Fruit fly (Drosophila melanogaster): Measurements from ENCODE around the gene CG32091.

CG32091 gene

DNA sequence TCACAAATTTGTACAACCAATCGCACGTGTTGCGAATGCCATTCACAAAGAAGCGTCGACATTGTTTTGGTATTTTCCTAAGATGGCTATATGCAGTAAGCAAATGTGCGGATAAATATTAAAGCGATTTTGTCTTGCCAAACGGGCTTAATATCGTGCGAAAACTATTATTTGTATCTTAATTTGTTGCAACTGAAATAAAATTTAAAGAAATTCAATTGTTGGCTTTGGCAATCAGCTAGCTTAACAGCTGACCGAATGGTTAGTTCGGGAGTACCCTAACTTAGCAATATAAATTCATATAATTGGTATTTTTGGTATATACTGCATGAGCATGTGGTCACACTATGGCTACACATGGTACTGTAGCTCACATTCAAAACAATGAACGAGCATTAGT, 17.2 kb downstream of the CG32091 start, which contains the start of the genes RIOK1 and Polr3H (continued):
- no peak for TF ChIP-seq Kr (GFP tag; optimal IDR thresholded peaks at IDR 0.05)
- 0 out of 2 replicates have a peak, but pooled peaks have one; percentile 5 for TF ChIP-seq wdn (GFP tag; IDR thresholded peaks at IDR 0.05)
- peak; percentile 56 for TF ChIP-seq Dp (GFP tag; optimal IDR thresholded peaks at IDR 0.05)
- TF ChIP-seq fd96Cb (tag; optimal IDR thresholded peaks at IDR 0.05), result peak; percentile 35
- TF ChIP-seq CG10274 (GFP tag; optimal IDR thresholded peaks at IDR 0.05), result no peak
- TF ChIP-seq Meics (GFP tag; optimal IDR thresholded peaks at IDR 0.05), result peak; percentile 64
- peak; percentile 83 for TF ChIP-seq mam (GFP tag; optimal IDR thresholded peaks at IDR 0.05)
- TF ChIP-seq z (GFP tag; IDR thresholded peaks at IDR 0.05), result no peak
- TF ChIP-seq CG8944 (GFP tag; optimal IDR thresholded peaks at IDR 0.05), result peak; percentile 74
- no peak for TF ChIP-seq Dfd (GFP tag; optimal IDR thresholded peaks at IDR 0.05)
- TF ChIP-seq wor (GFP tag; IDR thresholded peaks at IDR 0.05), result no peak
- no peak for TF ChIP-seq CG10431 (GFP tag; optimal IDR thresholded peaks at IDR 0.05)
- TF ChIP-seq CG32532 (GFP tag; IDR thresholded peaks at IDR 0.05), result peak; percentile 78
- no peak for TF ChIP-seq pan (optimal IDR thresholded peaks at IDR 0.05)
- TF ChIP-seq pan (GFP tag; optimal IDR thresholded peaks at IDR 0.05 in 1 of 2, IDR thresholded peaks at IDR 0.05 in 1 of 2), result peak in 1 of 2 experiments; percentile 68
- TF ChIP-seq bsh (GFP tag; optimal IDR thresholded peaks at IDR 0.05), result no peak
- TF ChIP-seq sima (GFP tag; optimal IDR thresholded peaks at IDR 0.05), result no peak
- TF ChIP-seq Xbp1 (GFP tag; optimal IDR thresholded peaks at IDR 0.05), result peak; percentile 79
- peak; percentile 36 for TF ChIP-seq Six4 (GFP tag; optimal IDR thresholded peaks at IDR 0.05)
- no peak for TF ChIP-seq CG6854 (GFP tag; optimal IDR thresholded peaks at IDR 0.05)
- no peak for TF ChIP-seq danr (GFP tag; IDR thresholded peaks at IDR 0.05)
- TF ChIP-seq eve (GFP tag; optimal IDR thresholded peaks at IDR 0.05), result no peak
- peak; percentile 38 for TF ChIP-seq jumu (GFP tag; optimal IDR thresholded peaks at IDR 0.05)
- TF ChIP-seq sim (GFP tag; IDR thresholded peaks at IDR 0.05), result no peak
- no peak for TF ChIP-seq ham (GFP tag; IDR thresholded peaks at IDR 0.05)
- peak in 1 of 2 experiments; percentile 63 for TF ChIP-seq Hr51 (GFP tag; optimal IDR thresholded peaks at IDR 0.05)
- TF ChIP-seq Spps (tag; optimal IDR thresholded peaks at IDR 0.05), result peak; percentile 27
- TF ChIP-seq hkb (optimal IDR thresholded peaks at IDR 0.05), result no peak
- peak; percentile 77 for TF ChIP-seq hkb (GFP tag; IDR thresholded peaks at IDR 0.05)
- no peak for TF ChIP-seq Vsx1 (GFP tag; optimal IDR thresholded peaks at IDR 0.05)
- peak; percentile 79 for TF ChIP-seq Dip3 (GFP tag; optimal IDR thresholded peaks at IDR 0.05)
- peak; percentile 29 for TF ChIP-seq trh (GFP tag; optimal IDR thresholded peaks at IDR 0.05)
- TF ChIP-seq stwl (tag; optimal IDR thresholded peaks at IDR 0.05), result peak; percentile 80
- TF ChIP-seq CG5180 (GFP tag; optimal IDR thresholded peaks at IDR 0.05), result no peak
- peak; percentile 23; the same call in 1 of the 2 replicates for TF ChIP-seq CG4730 (GFP tag; IDR thresholded peaks at IDR 0.05)
- TF ChIP-seq Ets65A (GFP tag), result peak; percentile 88
- TF ChIP-seq Oli (tag; optimal IDR thresholded peaks at IDR 0.05), result no peak
- TF ChIP-seq ttk (GFP tag; IDR thresholded peaks at IDR 0.05), result peak; percentile 31; the same call in 1 of the 2 replicates
- TF ChIP-seq CG3281 (GFP tag; optimal IDR thresholded peaks at IDR 0.05), result no peak
- no peak for TF ChIP-seq pita (GFP tag; optimal IDR thresholded peaks at IDR 0.05)
- TF ChIP-seq fd64A (GFP tag; optimal IDR thresholded peaks at IDR 0.05), result no peak
- TF ChIP-seq CG12659 (GFP tag; optimal IDR thresholded peaks at IDR 0.05), result peak; percentile 72
- TF ChIP-seq Ravus (GFP tag; IDR thresholded peaks at IDR 0.05), result no peak; the same call in 1 of the 2 replicates
- TF ChIP-seq CG12391 (tag; optimal IDR thresholded peaks at IDR 0.05), result peak; percentile 79
- peak; percentile 69 for TF ChIP-seq CG10267 (tag; optimal IDR thresholded peaks at IDR 0.05)
- peak; percentile 60 for TF ChIP-seq CG3995 (GFP tag; optimal IDR thresholded peaks at IDR 0.05)
- no peak for TF ChIP-seq CG7745 (tag; optimal IDR thresholded peaks at IDR 0.05)
- TF ChIP-seq CG1602 (GFP tag; optimal IDR thresholded peaks at IDR 0.05), result peak; percentile 62
- TF ChIP-seq E2f1 (GFP tag; IDR thresholded peaks at IDR 0.05), result peak; percentile 48
- no peak for TF ChIP-seq Taf1 (GFP tag; IDR thresholded peaks at IDR 0.05)
- no peak for TF ChIP-seq lbe (GFP tag; optimal IDR thresholded peaks at IDR 0.05)
- peak; percentile 63 for TF ChIP-seq Hmr (GFP tag; optimal IDR thresholded peaks at IDR 0.05)
